Worm (Caenorhabditis elegans): Measurements from ENCODE around the gene C05C10.2.

ce11 chrII:9974967-9975366 lies 52.9 kb downstream of the C05C10.2 start, which contains the start of gene aakg-5:
- TF ChIP-seq unc-62 (GFP tag; optimal IDR thresholded peaks at IDR 0.05) (peak; percentile 28), unc-39 (tag; optimal IDR thresholded peaks at IDR 0.05) (no peak), ztf-4 (tag; optimal IDR thresholded peaks at IDR 0.05) (peak; percentile 59), ceh-82 (tag; optimal IDR thresholded peaks at IDR 0.05) (no peak), Y55F3AM.14 (GFP tag; optimal IDR thresholded peaks at IDR 0.05) (peak; percentile 3), aly-2 (tag; optimal IDR thresholded peaks at IDR 0.05) (no peak), sma-3 (GFP tag; optimal IDR thresholded peaks at IDR 0.05) (peak; percentile 85), ama-1 (optimal IDR thresholded peaks at IDR 0.05) (no peak), lin-39 (tag; optimal IDR thresholded peaks at IDR 0.05) (no peak), nhr-12 (tag; optimal IDR thresholded peaks at IDR 0.05) (no peak)
